Worm (Caenorhabditis elegans) whole organism, young adult: Measurements from ENCODE around the gene ech-6.

Experiments
- F23B12.7 ChIP-seq: sonication (generic microtip); optimal IDR thresholded peaks from 2 replicates; lab custom pipeline; 2017; ENCODE audit warnings: missing genetic modification characterization, mild to moderate bottlenecking, missing compliant biosample characterization, antibody characterized with exemption, moderate library complexity; ENCODE audit not compliant: insufficient read depth
- F37B4.10 ChIP-seq: fragments of 200-800 bp; sonication (Bioruptor generic); IDR thresholded peaks from 2 replicates; pipeline ENCODE4 v1.3.6; 2022; ENCODE audit warnings: missing genetic modification characterization, missing compliant biosample characterization
- aptf-3 ChIP-seq: fragments of 200-800 bp; sonication (Bioruptor generic); IDR thresholded peaks from 2 replicates; pipeline ENCODE4 v1.3.6; 2022; ENCODE audit warnings: missing genetic modification characterization, missing compliant biosample characterization
- attf-5 ChIP-seq: fragments of 200-800 bp; sonication (Bioruptor generic); optimal IDR thresholded peaks from 2 replicates; lab custom pipeline; 2018; ENCODE audit warnings: mild to moderate bottlenecking, missing genetic modification characterization, missing compliant biosample characterization
- bed-2 ChIP-seq: fragments of 200-800 bp; sonication (Bioruptor generic); IDR thresholded peaks from 2 replicates; pipeline ENCODE4 v1.3.6; 2022; ENCODE audit warnings: missing genetic modification reagents, missing genetic modification characterization, missing compliant biosample characterization
- dpl-1 ChIP-seq: fragments of 150-350 bp; optimal IDR thresholded peaks from 2 replicates; lab custom pipeline; 2014; ENCODE audit warnings: missing biosample characterization, missing genetic modification reagents, missing genetic modification characterization
- lir-1 ChIP-seq: fragments of 200-800 bp; sonication (Bioruptor generic); conservative IDR thresholded peaks from 2 replicates; pipeline ENCODE4 v1.3.6; 2022; ENCODE audit warnings: missing genetic modification reagents, missing genetic modification characterization, missing compliant biosample characterization
- madf-10 ChIP-seq: sonication (generic microtip); optimal IDR thresholded peaks from 2 replicates; lab custom pipeline; 2016; ENCODE audit warnings: mild to moderate bottlenecking, missing genetic modification characterization, missing compliant biosample characterization
- mcd-1 ChIP-seq: fragments of 200-800 bp; sonication (Bioruptor generic); IDR thresholded peaks from 2 replicates; pipeline ENCODE4 v1.3.6; 2022; ENCODE audit warnings: missing genetic modification reagents, missing genetic modification characterization, missing compliant biosample characterization
- pha-4 ChIP-seq: fragments of 150-350 bp; sonication (generic microtip); optimal IDR thresholded peaks from 2 replicates; lab custom pipeline; 2014; ENCODE audit warnings: missing biosample characterization, missing genetic modification reagents, missing genetic modification characterization
- zim-3 ChIP-seq: sonication (generic microtip); optimal IDR thresholded peaks from 2 replicates; lab custom pipeline; 2017; ENCODE audit warnings: mild to moderate bottlenecking, missing genetic modification characterization, moderate library complexity, missing compliant biosample characterization

DNA sequence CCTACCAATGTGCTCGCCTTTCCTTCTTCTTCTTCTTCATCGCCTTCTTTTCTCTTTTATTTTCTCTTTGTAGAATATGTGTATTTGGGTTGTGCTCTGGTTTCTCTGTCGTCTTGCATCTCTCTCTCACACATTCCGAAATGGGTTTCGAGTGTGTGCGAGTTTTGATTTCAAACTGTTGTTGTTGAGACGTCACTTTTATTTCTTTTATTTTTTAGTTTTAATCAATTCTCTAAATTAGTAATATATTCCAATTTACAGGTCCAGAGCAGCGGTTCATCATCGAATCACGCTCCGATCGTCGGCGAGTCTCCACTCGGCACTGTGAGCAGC is 48.1 kb downstream of the ech-6 start:
- no peak for TF ChIP-seq F23B12.7
- no peak for TF ChIP-seq bed-2 (GFP tag; lab: Robert Waterston, UW)
- no peak for TF ChIP-seq aptf-3 (GFP tag; lab: Robert Waterston, UW)
- TF ChIP-seq dpl-1 (GFP tag; lab: Kevin White, UChicago) = no peak
- TF ChIP-seq zim-3 (tag; lab: Kevin White, UChicago) = no peak
- TF ChIP-seq mcd-1 (GFP tag; lab: Robert Waterston, UW) = no peak
- TF ChIP-seq F37B4.10 (GFP tag; lab: Robert Waterston, UW) = no peak
- no peak for TF ChIP-seq attf-5
- TF ChIP-seq lir-1 = no peak
- no peak for TF ChIP-seq pha-4 (tag; lab: Kevin White, UChicago)
- no peak for TF ChIP-seq madf-10
